Worm (Caenorhabditis elegans) whole organism, L2 larva: ENCODE measurements around the gene ztf-1.

ENCODE experiments used
- C34F6.9 ChIP-seq: fragments of 150-350 bp; optimal IDR thresholded peaks from 2 replicates; lab custom pipeline; 2014; ENCODE audit warnings: missing biosample characterization, missing genetic modification characterization
- R02D3.7 ChIP-seq: fragments of 150-350 bp; optimal IDR thresholded peaks from 2 replicates; lab custom pipeline; 2014; ENCODE audit warnings: missing biosample characterization, missing genetic modification characterization
- Y55F3AM.14 ChIP-seq: fragments of 200-800 bp; sonication (Bioruptor generic); optimal IDR thresholded peaks from 2 replicates; lab custom pipeline; 2018; ENCODE audit warnings: mild to moderate bottlenecking, missing genetic modification characterization, missing compliant biosample characterization
- ZK546.5 ChIP-seq: sonication (generic microtip); optimal IDR thresholded peaks from 2 replicates; lab custom pipeline; 2017; ENCODE audit warnings: missing biosample characterization, missing genetic modification characterization
- alr-1 ChIP-seq: fragments of 150-350 bp; optimal IDR thresholded peaks from 2 replicates; lab custom pipeline; 2014; ENCODE audit warnings: missing biosample characterization, missing genetic modification characterization
- aly-2 ChIP-seq: fragments of 150-350 bp; optimal IDR thresholded peaks from 2 replicates; lab custom pipeline; 2014; ENCODE audit warnings: missing biosample characterization, missing genetic modification characterization
- ama-1 ChIP-seq: fragments of 150-350 bp; optimal IDR thresholded peaks from 2 replicates; lab custom pipeline; 2018; ENCODE audit warnings: inconsistent platforms
- blmp-1 ChIP-seq: sonication (generic microtip); optimal IDR thresholded peaks from 2 replicates; lab custom pipeline; 2017; ENCODE audit warnings: missing genetic modification characterization, mild to moderate bottlenecking, missing compliant biosample characterization, antibody characterized with exemption, moderate library complexity; ENCODE audit not compliant: insufficient read depth
- ceh-16 ChIP-seq: fragments of 150-350 bp; optimal IDR thresholded peaks from 2 replicates; lab custom pipeline; 2014; ENCODE audit warnings: missing biosample characterization, missing genetic modification characterization
- ceh-82 ChIP-seq: fragments of 150-350 bp; optimal IDR thresholded peaks from 2 replicates; lab custom pipeline; 2014; ENCODE audit warnings: missing biosample characterization, missing genetic modification characterization
- crh-2 ChIP-seq: sonication (generic microtip); optimal IDR thresholded peaks from 2 replicates; lab custom pipeline; 2017; ENCODE audit warnings: missing biosample characterization, missing genetic modification characterization
- dmd-4 ChIP-seq: sonication (generic microtip); optimal IDR thresholded peaks from 2 replicates; lab custom pipeline; 2017; ENCODE audit warnings: missing biosample characterization, missing genetic modification characterization
- egl-27 ChIP-seq: sonication (generic microtip); optimal IDR thresholded peaks from 3 replicates; lab custom pipeline; 2017; ENCODE audit warnings: missing biosample characterization, missing genetic modification reagents, missing genetic modification characterization
- elt-1 ChIP-seq: fragments of 150-350 bp; optimal IDR thresholded peaks from 2 replicates; lab custom pipeline; 2014; ENCODE audit warnings: missing biosample characterization, missing genetic modification characterization
- elt-3 ChIP-seq: sonication (generic microtip); optimal IDR thresholded peaks from 2 replicates; lab custom pipeline; 2017; ENCODE audit warnings: missing biosample characterization, missing genetic modification characterization
- fos-1 ChIP-seq: fragments of 150-350 bp; optimal IDR thresholded peaks from 2 replicates; lab custom pipeline; 2014; ENCODE audit warnings: missing biosample characterization, missing genetic modification characterization
- gmeb-1 ChIP-seq: fragments of 150-350 bp; optimal IDR thresholded peaks from 2 replicates; lab custom pipeline; 2014; ENCODE audit warnings: missing biosample characterization, missing genetic modification characterization
- lin-11 ChIP-seq: fragments of 150-350 bp; sonication (generic microtip); optimal IDR thresholded peaks from 2 replicates; lab custom pipeline; 2014; ENCODE audit warnings: missing biosample characterization, missing genetic modification characterization, inconsistent platforms, mixed read lengths
- lin-39 ChIP-seq: fragments of 150-350 bp; optimal IDR thresholded peaks from 2 replicates; lab custom pipeline; 2014; ENCODE audit warnings: missing biosample characterization, missing genetic modification reagents, missing genetic modification characterization
- lsy-2 ChIP-seq, 2 experiments: fragments of 150-350 bp in 1 of 2; sonication (generic microtip) in 1 of 2; optimal IDR thresholded peaks; 2 replicates each; lab custom pipeline; 2014 to 2017; ENCODE audit warnings: missing biosample characterization in 2 of 2, missing genetic modification characterization in 2 of 2
- mab-5 ChIP-seq: fragments of 150-350 bp; optimal IDR thresholded peaks from 2 replicates; lab custom pipeline; 2014; ENCODE audit warnings: missing biosample characterization, missing genetic modification characterization
- mdl-1 ChIP-seq, 2 experiments: fragments of 150-350 bp in 1 of 2; sonication (generic microtip) in 1 of 2; optimal IDR thresholded peaks; 2 replicates each; lab custom pipeline; 2017; ENCODE audit warnings: missing biosample characterization in 2 of 2, missing genetic modification characterization in 2 of 2
- nhr-10 ChIP-seq: sonication (generic microtip); optimal IDR thresholded peaks from 2 replicates; lab custom pipeline; 2017; ENCODE audit warnings: missing biosample characterization, missing genetic modification characterization
- nhr-11 ChIP-seq: fragments of 150-350 bp; optimal IDR thresholded peaks from 2 replicates; lab custom pipeline; 2014; ENCODE audit warnings: missing biosample characterization, missing genetic modification characterization
- nhr-12 ChIP-seq: fragments of 150-350 bp; optimal IDR thresholded peaks from 2 replicates; lab custom pipeline; 2014; ENCODE audit warnings: missing biosample characterization, missing genetic modification characterization
- nhr-129 ChIP-seq: fragments of 150-350 bp; optimal IDR thresholded peaks from 2 replicates; lab custom pipeline; 2014; ENCODE audit warnings: missing biosample characterization, missing genetic modification characterization
- nhr-21 ChIP-seq: fragments of 150-350 bp; optimal IDR thresholded peaks from 2 replicates; lab custom pipeline; 2014; ENCODE audit warnings: missing biosample characterization, missing genetic modification characterization
- nhr-23 ChIP-seq: fragments of 150-350 bp; optimal IDR thresholded peaks from 2 replicates; lab custom pipeline; 2014; ENCODE audit warnings: missing biosample characterization, missing genetic modification reagents, missing genetic modification characterization
- nhr-237 ChIP-seq: fragments of 150-350 bp; optimal IDR thresholded peaks from 2 replicates; lab custom pipeline; 2014; ENCODE audit warnings: missing biosample characterization, missing genetic modification characterization
- nhr-25 ChIP-seq: fragments of 150-350 bp; sonication (generic microtip); optimal IDR thresholded peaks from 3 replicates; lab custom pipeline; 2014; ENCODE audit warnings: missing biosample characterization, missing genetic modification characterization
- nhr-6 ChIP-seq: fragments of 150-350 bp; optimal IDR thresholded peaks from 2 replicates; lab custom pipeline; 2014; ENCODE audit warnings: missing biosample characterization, missing genetic modification characterization
- nhr-77 ChIP-seq: fragments of 150-350 bp; optimal IDR thresholded peaks from 2 replicates; lab custom pipeline; 2014; ENCODE audit warnings: missing biosample characterization, missing genetic modification characterization
- peb-1 ChIP-seq: fragments of 150-350 bp; optimal IDR thresholded peaks from 2 replicates; lab custom pipeline; 2014; ENCODE audit warnings: missing biosample characterization, missing genetic modification characterization
- sem-4 ChIP-seq: fragments of 150-350 bp; optimal IDR thresholded peaks from 2 replicates; lab custom pipeline; 2014; ENCODE audit warnings: missing biosample characterization, missing genetic modification reagents, missing genetic modification characterization
- skn-1 ChIP-seq: sonication (generic microtip); optimal IDR thresholded peaks from 2 replicates; lab custom pipeline; 2017; ENCODE audit warnings: missing biosample characterization, missing genetic modification characterization
- sma-9 ChIP-seq, 2 experiments: fragments of 150-350 bp in 1 of 2; sonication (generic microtip) in 1 of 2; optimal IDR thresholded peaks; 2 replicates each; lab custom pipeline; 2014 to 2016; ENCODE audit warnings: missing genetic modification characterization in 2 of 2, mild to moderate bottlenecking in 1 of 2, missing biosample characterization in 1 of 2, missing compliant biosample characterization in 1 of 2, missing genetic modification reagents in 1 of 2, moderate library complexity in 1 of 2
- snpc-4 ChIP-seq: fragments of 150-350 bp; optimal IDR thresholded peaks from 2 replicates; lab custom pipeline; 2014; ENCODE audit warnings: missing biosample characterization, missing genetic modification characterization
- unc-39 ChIP-seq: fragments of 150-350 bp; optimal IDR thresholded peaks from 2 replicates; lab custom pipeline; 2014; ENCODE audit warnings: missing biosample characterization, missing genetic modification characterization
- unc-55 ChIP-seq: fragments of 150-350 bp; sonication (generic microtip); optimal IDR thresholded peaks from 3 replicates; lab custom pipeline; 2014; ENCODE audit warnings: missing biosample characterization, missing genetic modification reagents, missing genetic modification characterization
- unc-62 ChIP-seq: fragments of 150-350 bp; optimal IDR thresholded peaks from 2 replicates; lab custom pipeline; 2014; ENCODE audit warnings: missing biosample characterization, missing genetic modification reagents, missing genetic modification characterization
- zag-1 ChIP-seq: fragments of 150-350 bp; optimal IDR thresholded peaks from 2 replicates; lab custom pipeline; 2014; ENCODE audit warnings: missing biosample characterization, missing genetic modification characterization
- ztf-11 ChIP-seq: sonication (generic microtip); optimal IDR thresholded peaks from 2 replicates; lab custom pipeline; 2017; ENCODE audit warnings: missing biosample characterization, missing genetic modification characterization
- ztf-4 ChIP-seq: fragments of 150-350 bp; optimal IDR thresholded peaks from 2 replicates; lab custom pipeline; 2014; ENCODE audit warnings: missing biosample characterization, missing genetic modification characterization

The ztf-1 gene

DNA sequence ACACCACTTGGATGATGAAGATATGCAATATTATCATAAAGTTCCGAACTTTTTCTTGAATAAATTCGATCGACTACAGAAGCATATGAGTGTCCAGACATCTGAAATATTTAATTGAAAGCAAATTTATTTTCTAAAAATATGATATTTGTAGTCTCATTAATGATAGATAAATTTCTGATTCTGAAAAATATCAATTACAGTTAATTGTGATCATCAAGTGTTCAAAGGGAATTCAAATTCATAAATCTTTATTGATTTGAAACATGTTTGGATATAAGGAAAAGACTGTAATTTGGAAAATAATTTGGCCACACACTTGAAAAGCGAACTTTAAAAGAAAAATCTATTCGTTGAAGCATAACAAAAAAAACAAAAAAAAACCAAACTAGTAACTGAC, 15.1 kb upstream of the ztf-1 start, which contains the start of gene F54F2.7:
TSS of gene F54F2.7 (minus strand) at position 101 of the 400 bp plus-strand sequence.
- TF ChIP-seq nhr-25 (tag; lab: Kevin White, UChicago): no peak
- TF ChIP-seq alr-1 (tag; lab: Kevin White, UChicago): no peak
- TF ChIP-seq peb-1 (tag; lab: Kevin White, UChicago): no peak
- TF ChIP-seq C34F6.9: no peak
- TF ChIP-seq fos-1 (tag; lab: Kevin White, UChicago): no peak
- no peak for TF ChIP-seq sem-4 (tag; lab: Kevin White, UChicago)
- TF ChIP-seq egl-27: no peak
- TF ChIP-seq zag-1 (tag; lab: Kevin White, UChicago): no peak
- no peak for TF ChIP-seq crh-2 (tag; lab: Kevin White, UChicago)
- TF ChIP-seq nhr-10: no peak

- TF ChIP-seq crh-2 (tag; lab: Kevin White, UChicago) (no peak), snpc-4 (tag; lab: Kevin White, UChicago) (no peak), nhr-77 (tag; lab: Kevin White, UChicago) (no peak), ama-1 (lab: Kevin White, UChicago) (no peak), peb-1 (tag; lab: Kevin White, UChicago) (no peak), nhr-12 (no peak), dmd-4 (tag; lab: Kevin White, UChicago) (no peak), C34F6.9 (no peak), lin-39 (tag; lab: Kevin White, UChicago) (no peak), nhr-237 (tag; lab: Kevin White, UChicago) (no peak), ztf-11 (tag; lab: Kevin White, UChicago) (no peak), elt-3 (no peak), zag-1 (tag; lab: Kevin White, UChicago) (no peak), lin-11 (tag; lab: Kevin White, UChicago) (no peak), nhr-129 (tag; lab: Kevin White, UChicago) (no peak), ceh-82 (no peak)
Observed at ce11 chrIII:8805815-8806214, 13.7 kb upstream of the ztf-1 start.

DNA sequence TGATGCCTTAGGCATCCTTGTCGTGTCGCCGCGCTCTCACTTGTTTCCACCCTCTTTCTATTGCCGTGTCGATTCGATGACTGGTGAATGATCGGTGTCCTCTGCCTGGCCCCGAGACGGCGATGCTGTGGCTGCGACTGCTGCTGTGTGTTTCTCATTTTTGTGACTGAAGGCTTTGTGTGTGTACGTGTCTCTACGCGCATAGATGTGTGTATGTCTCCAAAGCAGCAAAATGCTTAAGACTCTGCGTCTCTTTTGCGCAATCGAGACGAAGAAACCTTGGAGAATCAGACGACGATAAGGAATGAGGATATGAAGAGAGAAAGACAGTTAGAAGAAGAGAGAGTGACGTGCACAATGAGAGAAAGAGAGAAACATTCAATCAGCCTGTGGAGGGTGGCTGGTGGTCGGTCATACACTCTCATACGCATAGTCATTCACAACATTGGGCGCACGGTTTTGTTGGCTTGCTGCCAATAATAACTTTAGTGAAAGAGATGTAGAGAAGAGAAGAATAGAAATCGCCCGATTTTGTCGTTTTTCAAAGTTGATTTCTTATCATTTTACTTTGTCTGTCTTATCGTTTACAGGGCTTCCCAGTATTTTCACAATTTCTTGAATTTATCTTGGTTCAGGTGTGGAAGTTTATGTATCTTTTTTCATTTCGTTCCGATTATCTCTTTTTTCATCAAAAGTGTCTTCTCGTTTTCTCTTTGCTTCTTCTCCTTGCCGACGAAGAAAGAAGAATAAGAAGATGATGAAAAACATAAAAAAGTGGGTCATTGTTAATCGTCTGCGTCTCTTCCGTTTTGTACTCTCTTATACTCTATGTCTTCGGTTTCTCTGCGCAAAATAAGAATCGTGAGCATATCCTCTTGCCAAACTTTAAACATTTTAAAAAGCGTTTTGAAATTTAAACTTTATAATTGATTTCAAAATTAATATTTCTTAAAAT, 10.0 kb upstream of the ztf-1 start:
- TF ChIP-seq ceh-16 (tag; lab: Kevin White, UChicago) (peak; percentile 90), nhr-129 (tag; lab: Kevin White, UChicago) (peak; percentile 99), lin-39 (tag; lab: Kevin White, UChicago) (peak; percentile 92), unc-55 (peak; percentile 97), aly-2 (tag; lab: Kevin White, UChicago) (no peak), lin-11 (tag; lab: Kevin White, UChicago) (peak; percentile 92), mdl-1 (tag; optimal IDR thresholded peaks at IDR 0.05; lab: Kevin White, UChicago) (peak; percentile 87 to 95), dmd-4 (tag; lab: Kevin White, UChicago) (no peak), ceh-82 (peak; percentile 71), ama-1 (lab: Kevin White, UChicago) (peak; percentile 76), crh-2 (tag; lab: Kevin White, UChicago) (peak; percentile 99), lsy-2 (tag; optimal IDR thresholded peaks at IDR 0.05; lab: Kevin White, UChicago) (peak; percentile 77 to 95), mab-5 (tag; lab: Kevin White, UChicago) (peak; percentile 38), ztf-4 (peak; percentile 96), nhr-11 (tag; lab: Kevin White, UChicago) (no peak), peb-1 (tag; lab: Kevin White, UChicago) (no peak), nhr-21 (peak; percentile 95), nhr-6 (tag; lab: Kevin White, UChicago) (peak; percentile 97), blmp-1 (peak; percentile 57), gmeb-1 (tag; lab: Kevin White, UChicago) (peak; percentile 81), Y55F3AM.14 (peak; percentile 92), R02D3.7 (no peak), skn-1 (tag; lab: Kevin White, UChicago) (no peak), unc-39 (tag; lab: Kevin White, UChicago) (no peak), snpc-4 (tag; lab: Kevin White, UChicago) (peak; percentile 85), fos-1 (tag; lab: Kevin White, UChicago) (peak; percentile 95), nhr-77 (tag; lab: Kevin White, UChicago) (peak; percentile 83), alr-1 (tag; lab: Kevin White, UChicago) (peak; percentile 99), nhr-12 (no peak), ztf-11 (tag; lab: Kevin White, UChicago) (peak; percentile 42), zag-1 (tag; lab: Kevin White, UChicago) (peak; percentile 93), sma-9 (GFP tag; optimal IDR thresholded peaks at IDR 0.05; lab: Kevin White, UChicago) (peak; percentile 98), sma-9 (tag; optimal IDR thresholded peaks at IDR 0.05; lab: Kevin White, UChicago) (peak; percentile 85), elt-3 (no peak), sem-4 (tag; lab: Kevin White, UChicago) (peak; percentile 96), nhr-237 (tag; lab: Kevin White, UChicago) (peak; percentile 80), ZK546.5 (tag; lab: Kevin White, UChicago) (peak; percentile 45), nhr-10 (no peak), elt-1 (tag; lab: Kevin White, UChicago) (no peak), unc-62 (GFP tag; lab: Kevin White, UChicago) (peak; percentile 86), nhr-23 (tag; lab: Kevin White, UChicago) (no peak), egl-27 (peak; percentile 99)
